2 fruit fly cellular contexts compared by ENCODE assay signal in the genomic region with DNA sequence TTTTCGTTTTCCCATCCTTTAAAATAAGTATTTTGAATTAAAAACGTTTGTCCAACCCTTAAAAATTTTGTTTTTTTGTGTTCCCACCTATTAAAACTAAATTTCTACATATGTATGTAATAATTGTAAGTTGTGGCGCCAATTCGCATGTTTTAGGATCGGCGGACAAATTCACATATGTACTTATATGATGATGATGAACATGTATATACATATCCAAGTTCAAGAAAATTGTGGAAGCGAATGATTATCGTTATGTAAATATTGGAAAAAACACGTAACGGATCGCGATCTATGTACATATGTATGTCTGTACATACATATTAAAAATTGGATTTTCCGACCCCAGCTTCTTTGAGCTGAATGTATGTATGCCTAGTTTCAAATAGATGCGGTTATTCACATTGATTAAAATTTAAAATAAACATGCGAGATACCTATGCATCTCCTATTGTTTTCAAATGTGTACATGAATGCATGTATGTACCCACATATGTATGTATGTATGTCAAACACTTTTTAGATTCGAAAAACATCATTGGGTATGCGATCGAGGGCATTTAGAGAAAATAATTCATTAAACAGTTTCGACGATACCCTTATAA.
A peak's percentile ranks its signal among the peaks of the same experiment; 100 is the strongest.
TF ChIP-seq lines count a peak whose summit lies in the region.

No protein-coding gene starts in this region.

- TF ChIP-seq CTCF in whole organism, embryonic (GFP tag; optimal IDR thresholded peaks at IDR 0.05; lab: Kevin White, UChicago) = no peak

TF ChIP-seq in whole organism, adult, 20 proteins besides CTCF, POLR2A, EP300 and RAD21:
- TF ChIP-seq kay (GFP tag; lab: Kevin White, UChicago; ENCODE audit: borderline replicate concordance) = peak; percentile 92
- TF ChIP-seq CG7101 (tag; optimal IDR thresholded peaks at IDR 0.05; lab: Kevin White, UChicago) = no peak
- no peak for TF ChIP-seq pad (GFP tag; optimal IDR thresholded peaks at IDR 0.05; lab: Kevin White, UChicago)
TF ChIP-seq in whole organism, adult: peak in this region for 1.

TF ChIP-seq in whole organism, embryonic, 481 proteins besides CTCF, POLR2A, EP300 and RAD21:
- TF ChIP-seq HLH4C (GFP tag; IDR thresholded peaks at IDR 0.05; lab: Robert Waterston, UW; ENCODE audit: partially characterized antibody) = no peak
- TF ChIP-seq Elba2 (GFP tag; optimal IDR thresholded peaks at IDR 0.05; lab: Kevin White, UChicago) = peak; percentile 49
- peak; percentile 20 for TF ChIP-seq MESR4 (GFP tag; optimal IDR thresholded peaks at IDR 0.05; lab: Kevin White, UChicago)
- TF ChIP-seq CG1529 (GFP tag; optimal IDR thresholded peaks at IDR 0.05; lab: Kevin White, UChicago) = no peak
- TF ChIP-seq CG30020 (tag; optimal IDR thresholded peaks at IDR 0.05; lab: Kevin White, UChicago) = peak; percentile 76
- TF ChIP-seq Xrp1 (GFP tag; IDR thresholded peaks at IDR 0.05; lab: Robert Waterston, UW) = 0 out of 2 replicates have a peak, but pooled peaks have one; percentile 7
- no peak for TF ChIP-seq CG12391 (tag; optimal IDR thresholded peaks at IDR 0.05; lab: Kevin White, UChicago)
- TF ChIP-seq Hmx (GFP tag; optimal IDR thresholded peaks at IDR 0.05; lab: Kevin White, UChicago) = peak; percentile 4
- TF ChIP-seq CG2199 (GFP tag; IDR thresholded peaks at IDR 0.05; lab: Robert Waterston, UW) = 0 out of 3 replicates have a peak, but pooled peaks have one; percentile 75
- no peak for TF ChIP-seq ara (GFP tag; IDR thresholded peaks at IDR 0.05; lab: Robert Waterston, UW)
- peak; percentile 63 for TF ChIP-seq sens (GFP tag; lab: Kevin White, UChicago)
- TF ChIP-seq Pdp1 (GFP tag; optimal IDR thresholded peaks at IDR 0.05; lab: Kevin White, UChicago) = peak in 1 of 2 experiments; percentile 72
TF ChIP-seq in whole organism, embryonic: peak in this region for 8.
